ENCODE assay signal across 3 fruit fly cellular contexts in genomic region chr3L:21050068-21050736, dm6.
TF ChIP-seq lines count a peak whose summit lies in the region.

No protein-coding gene starts in this region.

- TF ChIP-seq CTCF in whole organism, embryonic (GFP tag; optimal IDR thresholded peaks at IDR 0.05; lab: Kevin White, UChicago) = no peak

TF ChIP-seq in whole organism, adult, 20 proteins besides CTCF, POLR2A, EP300 and RAD21:
- TF ChIP-seq Mnt (GFP tag; optimal IDR thresholded peaks at IDR 0.05; lab: Kevin White, UChicago) (no peak), cic (GFP tag; optimal IDR thresholded peaks at IDR 0.05; lab: Kevin White, UChicago) (peak; percentile 0), CG12768 (GFP tag; optimal IDR thresholded peaks at IDR 0.05; lab: Kevin White, UChicago) (no peak), kay (GFP tag; lab: Kevin White, UChicago; ENCODE audit: borderline replicate concordance) (peak; percentile 15), cnc (optimal IDR thresholded peaks at IDR 0.05; lab: Kevin White, UChicago) (no peak)

TF ChIP-seq in whole organism, embryonic, 481 proteins besides CTCF, POLR2A, EP300 and RAD21 (continues in another document):
- TF ChIP-seq HHEX (GFP tag; optimal IDR thresholded peaks at IDR 0.05; lab: Kevin White, UChicago) = peak; percentile 16
- no peak for TF ChIP-seq pum (GFP tag; optimal IDR thresholded peaks at IDR 0.05; lab: Kevin White, UChicago)
- no peak for TF ChIP-seq lab (GFP tag; optimal IDR thresholded peaks at IDR 0.05; lab: Kevin White, UChicago)
- no peak for TF ChIP-seq emc (GFP tag; optimal IDR thresholded peaks at IDR 0.05; lab: Kevin White, UChicago)
- no peak for TF ChIP-seq CG8089 (GFP tag; optimal IDR thresholded peaks at IDR 0.05; lab: Kevin White, UChicago)
- peak; percentile 1 for TF ChIP-seq D19A (tag; optimal IDR thresholded peaks at IDR 0.05; lab: Kevin White, UChicago)
- peak; percentile 64 for TF ChIP-seq sens (GFP tag; lab: Kevin White, UChicago)
- peak; percentile 4 for TF ChIP-seq HmgZ (tag; optimal IDR thresholded peaks at IDR 0.05; lab: Kevin White, UChicago)
- no peak for TF ChIP-seq ssp (GFP tag; IDR thresholded peaks at IDR 0.05; lab: Robert Waterston, UW)
- TF ChIP-seq Pdp1 (GFP tag; optimal IDR thresholded peaks at IDR 0.05; lab: Kevin White, UChicago) = peak in 1 of 2 experiments; percentile 44
- TF ChIP-seq Rfx (GFP tag; IDR thresholded peaks at IDR 0.05; lab: Robert Waterston, UW) = no peak
- peak; percentile 71 for TF ChIP-seq cwo (GFP tag; optimal IDR thresholded peaks at IDR 0.05; lab: Kevin White, UChicago)
- TF ChIP-seq CG9932 (GFP tag; IDR thresholded peaks at IDR 0.05; lab: Robert Waterston, UW) = peak; percentile 9; the same call in 1 of the 2 replicates
- TF ChIP-seq CG4730 (GFP tag; IDR thresholded peaks at IDR 0.05; lab: Robert Waterston, UW) = no peak
- TF ChIP-seq Opbp (GFP tag; IDR thresholded peaks at IDR 0.05; lab: Robert Waterston, UW; ENCODE audit: partially characterized antibody) = no peak
- TF ChIP-seq CG11560 (tag; IDR thresholded peaks at IDR 0.05; lab: Robert Waterston, UW) = no peak
- no peak for TF ChIP-seq pfk (GFP tag; optimal IDR thresholded peaks at IDR 0.05; lab: Kevin White, UChicago)
- TF ChIP-seq Optix (GFP tag; IDR thresholded peaks at IDR 0.05; lab: Robert Waterston, UW) = no peak
- no peak for TF ChIP-seq onecut (GFP tag; IDR thresholded peaks at IDR 0.05; lab: Robert Waterston, UW)
- TF ChIP-seq phol (tag; optimal IDR thresholded peaks at IDR 0.05; lab: Kevin White, UChicago) = no peak
- TF ChIP-seq sd (tag; optimal IDR thresholded peaks at IDR 0.05; lab: Kevin White, UChicago) = peak; percentile 87
- TF ChIP-seq sug (tag; optimal IDR thresholded peaks at IDR 0.05; lab: Kevin White, UChicago) = peak; percentile 80
- TF ChIP-seq Sox100B (GFP tag; optimal IDR thresholded peaks at IDR 0.05; lab: Kevin White, UChicago) = no peak
- no peak for TF ChIP-seq CG43689 (GFP tag; IDR thresholded peaks at IDR 0.05; lab: Robert Waterston, UW)
- TF ChIP-seq gfzf (GFP tag; optimal IDR thresholded peaks at IDR 0.05; lab: Kevin White, UChicago) = no peak
- no peak for TF ChIP-seq NK7.1 (GFP tag; optimal IDR thresholded peaks at IDR 0.05; lab: Kevin White, UChicago)
- TF ChIP-seq Max (GFP tag; optimal IDR thresholded peaks at IDR 0.05; lab: Kevin White, UChicago) = no peak
- TF ChIP-seq CG11247 (GFP tag; IDR thresholded peaks at IDR 0.05; lab: Robert Waterston, UW) = no peak
- TF ChIP-seq CG8290 (GFP tag; optimal IDR thresholded peaks at IDR 0.05; lab: Kevin White, UChicago) = no peak
- TF ChIP-seq CG8290 (tag; optimal IDR thresholded peaks at IDR 0.05; lab: Kevin White, UChicago) = peak in 1 of 2 experiments; percentile 4
- peak; percentile 29 for TF ChIP-seq CG17385 (GFP tag; optimal IDR thresholded peaks at IDR 0.05; lab: Kevin White, UChicago)
- TF ChIP-seq kni (GFP tag; optimal IDR thresholded peaks at IDR 0.05; lab: Kevin White, UChicago) = no peak
- peak; percentile 28 for TF ChIP-seq CG3281 (GFP tag; optimal IDR thresholded peaks at IDR 0.05; lab: Kevin White, UChicago)
- no peak for TF ChIP-seq zen (tag; optimal IDR thresholded peaks at IDR 0.05; lab: Kevin White, UChicago)
- peak; percentile 1 for TF ChIP-seq gem (tag; optimal IDR thresholded peaks at IDR 0.05; lab: Kevin White, UChicago)
- no peak for TF ChIP-seq pita (GFP tag; optimal IDR thresholded peaks at IDR 0.05; lab: Kevin White, UChicago)
- no peak for TF ChIP-seq C15 (GFP tag; IDR thresholded peaks at IDR 0.05; lab: Robert Waterston, UW)
- TF ChIP-seq CG34376 (GFP tag; optimal IDR thresholded peaks at IDR 0.05; lab: Kevin White, UChicago) = peak; percentile 33
- no peak for TF ChIP-seq vfl (GFP tag; optimal IDR thresholded peaks at IDR 0.05; lab: Kevin White, UChicago)
- TF ChIP-seq Trl (optimal IDR thresholded peaks at IDR 0.05; lab: Kevin White, UChicago) = no peak
- no peak for TF ChIP-seq Trl (GFP tag; optimal IDR thresholded peaks at IDR 0.05; lab: Kevin White, UChicago)
- no peak for TF ChIP-seq pzg (GFP tag; optimal IDR thresholded peaks at IDR 0.05; lab: Kevin White, UChicago)
- no peak for TF ChIP-seq bab2 (GFP tag; optimal IDR thresholded peaks at IDR 0.05; lab: Kevin White, UChicago)
- TF ChIP-seq ci (GFP tag; IDR thresholded peaks at IDR 0.05; lab: Robert Waterston, UW) = peak; percentile 66; the same call in 2 of the 3 replicates

TF ChIP-seq in whole organism, prepupa, 60 proteins besides CTCF, POLR2A, EP300 and RAD21:
- TF ChIP-seq CG6276 (GFP tag; optimal IDR thresholded peaks at IDR 0.05; lab: Kevin White, UChicago) (peak; percentile 51), topi (GFP tag; optimal IDR thresholded peaks at IDR 0.05; lab: Kevin White, UChicago) (no peak), CG9139 (GFP tag; optimal IDR thresholded peaks at IDR 0.05; lab: Kevin White, UChicago) (no peak)
TF ChIP-seq in whole organism, prepupa: peak in this region for 1.
